Comparison of ENCODE assay signal across 1 worm cellular context in the genomic region with DNA sequence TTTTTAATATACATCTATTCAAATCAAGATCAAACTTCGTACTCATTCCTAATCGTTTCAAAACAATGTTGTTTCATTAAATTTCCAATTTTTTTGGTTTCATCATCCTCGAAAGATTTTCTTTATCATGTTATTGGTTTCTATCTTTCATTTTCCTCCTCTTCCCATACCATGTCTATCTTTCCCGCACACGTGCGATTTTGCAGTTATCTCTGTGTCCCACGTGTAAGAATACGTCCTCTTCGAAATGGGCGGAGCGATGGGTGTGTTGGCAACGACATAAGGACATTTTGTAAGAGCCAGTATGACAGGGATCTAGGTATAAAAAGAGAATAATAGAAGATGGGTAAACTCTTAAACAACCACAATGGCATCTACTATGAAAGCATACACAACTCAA.
A peak's percentile ranks its signal among the peaks of the same experiment; 100 is the strongest.
TF ChIP-seq lines count a peak whose summit lies in the region.

A gene (plus strand): TSS at position 366 of the 400 bp plus-strand sequence.

TF ChIP-seq in whole organism, L1 larva, 84 proteins besides CTCF, POLR2A, EP300 and RAD21 (continued from another document):
- TF ChIP-seq dpl-1 (GFP tag; optimal IDR thresholded peaks at IDR 0.05; lab: Kevin White, UChicago) (peak in 1 of 3 experiments; percentile 9), lin-35 (GFP tag; optimal IDR thresholded peaks at IDR 0.05; lab: Kevin White, UChicago) (peak in 1 of 2 experiments; percentile 8), tlp-1 (tag; optimal IDR thresholded peaks at IDR 0.05; lab: Kevin White, UChicago) (no peak), lsy-2 (tag; optimal IDR thresholded peaks at IDR 0.05; lab: Kevin White, UChicago) (peak in 1 of 2 experiments; percentile 3), nhr-84 (tag; optimal IDR thresholded peaks at IDR 0.05; lab: Kevin White, UChicago) (no peak), lin-15B (tag; optimal IDR thresholded peaks at IDR 0.05; lab: Kevin White, UChicago) (no peak), fkh-4 (tag; optimal IDR thresholded peaks at IDR 0.05; lab: Kevin White, UChicago; ENCODE audit: borderline replicate concordance) (no peak), unc-30 (tag; optimal IDR thresholded peaks at IDR 0.05; lab: Kevin White, UChicago) (no peak), lir-3 (tag; optimal IDR thresholded peaks at IDR 0.05; lab: Kevin White, UChicago; ENCODE audit: poor library complexity) (no peak), mdl-1 (tag; optimal IDR thresholded peaks at IDR 0.05; lab: Kevin White, UChicago) (peak in 1 of 2 experiments; percentile 77), nhr-20 (tag; optimal IDR thresholded peaks at IDR 0.05; lab: Kevin White, UChicago) (peak; percentile 82), xbp-1 (tag; optimal IDR thresholded peaks at IDR 0.05; lab: Kevin White, UChicago) (peak; percentile 87), nhr-11 (tag; optimal IDR thresholded peaks at IDR 0.05; lab: Kevin White, UChicago) (no peak), ets-5 (GFP tag; IDR thresholded peaks at IDR 0.05; lab: Robert Waterston, UW) (no peak), C04F5.9 (tag; optimal IDR thresholded peaks at IDR 0.05; lab: Kevin White, UChicago) (no peak), fkh-8 (tag; optimal IDR thresholded peaks at IDR 0.05; lab: Kevin White, UChicago) (no peak), ztf-11 (tag; optimal IDR thresholded peaks at IDR 0.05; lab: Kevin White, UChicago) (no peak), vab-15 (tag; optimal IDR thresholded peaks at IDR 0.05; lab: Kevin White, UChicago) (no peak), irx-1 (tag; optimal IDR thresholded peaks at IDR 0.05; lab: Kevin White, UChicago) (no peak), unc-62 (GFP tag; optimal IDR thresholded peaks at IDR 0.05; lab: Kevin White, UChicago) (no peak), snu-23 (GFP tag; optimal IDR thresholded peaks at IDR 0.05; lab: Kevin White, UChicago) (peak; percentile 64), elt-2 (tag; optimal IDR thresholded peaks at IDR 0.05; lab: Kevin White, UChicago) (no peak), sptf-1 (tag; optimal IDR thresholded peaks at IDR 0.05; lab: Kevin White, UChicago) (no peak), lin-39 (tag; optimal IDR thresholded peaks at IDR 0.05; lab: Kevin White, UChicago) (no peak), F16B12.6 (tag; optimal IDR thresholded peaks at IDR 0.05; lab: Kevin White, UChicago) (no peak), unc-98 (GFP tag; IDR thresholded peaks at IDR 0.05; lab: Robert Waterston, UW) (no peak), nhr-47 (tag; optimal IDR thresholded peaks at IDR 0.05; lab: Kevin White, UChicago) (peak; percentile 30), mep-1 (tag; optimal IDR thresholded peaks at IDR 0.05; lab: Kevin White, UChicago) (no peak), hlh-17 (GFP tag; optimal IDR thresholded peaks at IDR 0.05; lab: Kevin White, UChicago; ENCODE audit: borderline replicate concordance) (no peak), aha-1 (tag; optimal IDR thresholded peaks at IDR 0.05; lab: Kevin White, UChicago) (no peak), lin-13 (GFP tag; optimal IDR thresholded peaks at IDR 0.05; lab: Kevin White, UChicago) (no peak), jun-1 (tag; optimal IDR thresholded peaks at IDR 0.05; lab: Kevin White, UChicago) (no peak), ces-1 (GFP tag; optimal IDR thresholded peaks at IDR 0.05; lab: Kevin White, UChicago) (no peak), egl-13 (tag; optimal IDR thresholded peaks at IDR 0.05; lab: Kevin White, UChicago) (no peak), tbx-2 (tag; optimal IDR thresholded peaks at IDR 0.05; lab: Kevin White, UChicago) (peak; percentile 20), blmp-1 (tag; optimal IDR thresholded peaks at IDR 0.05; lab: Kevin White, UChicago) (peak; percentile 62), zip-4 (GFP tag; optimal IDR thresholded peaks at IDR 0.05; lab: Kevin White, UChicago) (no peak), grh-1 (GFP tag; IDR thresholded peaks at IDR 0.05; lab: Robert Waterston, UW) (peak; percentile 39; the same call in 1 of the 2 replicates), fkh-10 (GFP tag; optimal IDR thresholded peaks at IDR 0.05; lab: Kevin White, UChicago) (no peak), unc-86 (tag; optimal IDR thresholded peaks at IDR 0.05; lab: Kevin White, UChicago) (no peak), alr-1 (tag; optimal IDR thresholded peaks at IDR 0.05; lab: Kevin White, UChicago; ENCODE audit: borderline replicate concordance) (no peak)
